Worm (Caenorhabditis elegans) whole organism, midembryonic: ENCODE measurements around the gene patr-1.

Experiments used
- T22C8.4 ChIP-seq: fragments of 200-800 bp; sonication (Bioruptor generic); IDR thresholded peaks from 2 replicates; pipeline ENCODE4 v1.3.6; 2022; ENCODE audit warnings: missing genetic modification characterization, missing compliant biosample characterization
- cog-1 ChIP-seq: sonication (generic microtip); optimal IDR thresholded peaks from 2 replicates; lab custom pipeline; 2016; ENCODE audit warnings: missing genetic modification characterization, missing compliant biosample characterization
- flt-1 ChIP-seq: fragments of 200-800 bp; sonication (Bioruptor generic); IDR thresholded peaks from 2 replicates; pipeline ENCODE4 v1.3.6; 2022; ENCODE audit warnings: missing genetic modification characterization, missing compliant biosample characterization
- klf-2 ChIP-seq: fragments of 200-800 bp; sonication (Bioruptor generic); conservative IDR thresholded peaks from 2 replicates; pipeline ENCODE4 v1.3.6; 2022; ENCODE audit warnings: missing genetic modification reagents, missing genetic modification characterization, missing compliant biosample characterization
- med-1 ChIP-seq: sonication (generic microtip); optimal IDR thresholded peaks from 2 replicates; lab custom pipeline; 2017; ENCODE audit warnings: missing genetic modification characterization, mild to moderate bottlenecking, missing compliant biosample characterization, antibody characterized with exemption, missing genetic modification reagents; ENCODE audit not compliant: insufficient read depth
- ref-1 ChIP-seq: fragments of 200-800 bp; sonication (Bioruptor generic); conservative IDR thresholded peaks from 2 replicates; pipeline ENCODE4 v1.3.6; 2022; ENCODE audit warnings: missing genetic modification reagents, missing genetic modification characterization, missing compliant biosample characterization
- tab-1 ChIP-seq: fragments of 200-800 bp; sonication (Bioruptor generic); IDR thresholded peaks from 2 replicates; pipeline ENCODE4 v1.3.6; 2022; ENCODE audit warnings: missing genetic modification characterization, missing compliant biosample characterization

ce11 chrII:11816475-11816874 is 38.7 kb upstream of the patr-1 start, which contains the start of gene pap-3:
- TF ChIP-seq T22C8.4 (no peak), tab-1 (GFP tag; lab: Robert Waterston, UW) (no peak), flt-1 (GFP tag; lab: Robert Waterston, UW) (no peak), cog-1 (no peak), klf-2 (GFP tag; lab: Robert Waterston, UW) (no peak), med-1 (GFP tag; lab: Kevin White, UChicago) (no peak), ref-1 (GFP tag; lab: Robert Waterston, UW) (no peak)
